Fruit fly (Drosophila melanogaster) whole organism, prepupa: ENCODE measurements around the gene Tlk.

Experiments
- Blimp-1 ChIP-seq: fragments of 200-800 bp; sonication (Bioruptor generic); optimal IDR thresholded peaks from 3 replicates; lab custom pipeline; 2017; ENCODE audit warnings: missing biosample characterization, missing genetic modification characterization, mild to moderate bottlenecking, moderate library complexity, missing genetic modification reagents
- CG11294 ChIP-seq: fragments of 200-800 bp; sonication (Bioruptor generic); IDR thresholded peaks from 2 replicates; pipeline ENCODE4 v1.3.6; 2022; ENCODE audit warnings: missing biosample characterization, missing genetic modification characterization
- CG11762 ChIP-seq: fragments of 200-800 bp; sonication (Bioruptor generic); optimal IDR thresholded peaks from 3 replicates; lab custom pipeline; 2016; ENCODE audit warnings: missing biosample characterization, missing genetic modification characterization; ENCODE audit not compliant: insufficient read depth
- CG11902 ChIP-seq: fragments of 200-800 bp; sonication (Bioruptor generic); optimal IDR thresholded peaks from 3 replicates; lab custom pipeline; 2016; ENCODE audit warnings: missing biosample characterization, missing genetic modification characterization
- CG15336 ChIP-seq: fragments of 200-800 bp; sonication (Bioruptor generic); IDR thresholded peaks from 2 replicates; pipeline ENCODE4 v1.3.6; 2022; ENCODE audit warnings: missing biosample characterization, missing genetic modification characterization
- CG1621 ChIP-seq: fragments of 200-800 bp; sonication (Bioruptor generic); optimal IDR thresholded peaks from 3 replicates; lab custom pipeline; 2018; ENCODE audit warnings: missing biosample characterization, mild to moderate bottlenecking, missing genetic modification characterization
- CG3032 ChIP-seq: fragments of 200-800 bp; optimal IDR thresholded peaks from 2 replicates; lab custom pipeline; 2019; ENCODE audit warnings: missing biosample characterization, mild to moderate bottlenecking, missing genetic modification characterization, moderate library complexity
- CG31627 ChIP-seq: fragments of 200-800 bp; sonication (Bioruptor generic); optimal IDR thresholded peaks from 3 replicates; lab custom pipeline; 2016; ENCODE audit warnings: missing biosample characterization, missing genetic modification characterization
- CG34406 ChIP-seq: fragments of 200-800 bp; sonication (Bioruptor generic); optimal IDR thresholded peaks from 3 replicates; lab custom pipeline; 2016; ENCODE audit warnings: missing biosample characterization, missing genetic modification characterization
- CG3919 ChIP-seq: fragments of 200-800 bp; sonication (Bioruptor generic); optimal IDR thresholded peaks from 3 replicates; lab custom pipeline; 2016; ENCODE audit warnings: missing biosample characterization, missing genetic modification characterization
- CG4318 ChIP-seq: fragments of 200-800 bp; sonication (Bioruptor generic); optimal IDR thresholded peaks from 3 replicates; lab custom pipeline; 2017; ENCODE audit warnings: missing biosample characterization, mild to moderate bottlenecking, missing genetic modification characterization
- CG6163 ChIP-seq: fragments of 200-800 bp; sonication (Bioruptor generic); IDR thresholded peaks from 3 replicates; pipeline ENCODE4 v1.3.6; 2022; ENCODE audit warnings: missing biosample characterization, missing genetic modification characterization
- CG6276 ChIP-seq: fragments of 200-800 bp; sonication (Bioruptor generic); optimal IDR thresholded peaks from 2 replicates; lab custom pipeline; 2017; ENCODE audit warnings: missing biosample characterization, mild to moderate bottlenecking, missing genetic modification characterization
- CG6792 ChIP-seq: fragments of 200-800 bp; sonication (Bioruptor generic); optimal IDR thresholded peaks from 3 replicates; lab custom pipeline; 2016; ENCODE audit warnings: missing biosample characterization, missing genetic modification characterization
- CG6808 ChIP-seq: fragments of 200-800 bp; sonication (Bioruptor generic); optimal IDR thresholded peaks from 3 replicates; lab custom pipeline; 2017; ENCODE audit warnings: missing biosample characterization, missing genetic modification characterization, mild to moderate bottlenecking, moderate library complexity, missing genetic modification reagents
- CG8119 ChIP-seq: fragments of 200-800 bp; sonication (Bioruptor generic); IDR thresholded peaks from 3 replicates; pipeline ENCODE4 v1.3.6; 2022; ENCODE audit warnings: missing biosample characterization, missing genetic modification characterization
- CG9139 ChIP-seq: fragments of 200-800 bp; sonication (Bioruptor generic); optimal IDR thresholded peaks from 3 replicates; lab custom pipeline; 2017; ENCODE audit warnings: missing biosample characterization, mild to moderate bottlenecking, missing genetic modification characterization
- Eip75B ChIP-seq: fragments of 200-800 bp; sonication (Bioruptor generic); optimal IDR thresholded peaks from 3 replicates; lab custom pipeline; 2016; ENCODE audit warnings: missing biosample characterization, missing genetic modification characterization
- Eip78C ChIP-seq: fragments of 200-800 bp; sonication (Bioruptor generic); peaks from one replicate; lab custom pipeline; 2016; ENCODE audit warnings: missing biosample characterization, missing genetic modification characterization
- Eip93F ChIP-seq: fragments of 200-800 bp; sonication (Bioruptor generic); optimal IDR thresholded peaks from 2 replicates; lab custom pipeline; 2016; ENCODE audit warnings: missing biosample characterization, mild to moderate bottlenecking, missing genetic modification characterization
- Ets21C ChIP-seq: fragments of 200-800 bp; sonication (Bioruptor generic); optimal IDR thresholded peaks from 3 replicates; lab custom pipeline; 2016; ENCODE audit warnings: missing biosample characterization, missing genetic modification characterization
- Ets96B ChIP-seq: fragments of 200-800 bp; optimal IDR thresholded peaks from 2 replicates; lab custom pipeline; 2019; ENCODE audit warnings: missing biosample characterization, mild to moderate bottlenecking, missing genetic modification characterization, moderate library complexity
- Gug ChIP-seq: fragments of 200-800 bp; sonication (Bioruptor generic); IDR thresholded peaks from 2 replicates; pipeline ENCODE4 v1.3.6; 2022; ENCODE audit warnings: missing biosample characterization, missing genetic modification characterization
- Lpt ChIP-seq: fragments of 200-800 bp; sonication (Bioruptor generic); optimal IDR thresholded peaks from 3 replicates; lab custom pipeline; 2016; ENCODE audit warnings: missing biosample characterization, missing genetic modification characterization
- Met ChIP-seq: fragments of 200-800 bp; sonication (Bioruptor generic); optimal IDR thresholded peaks from 3 replicates; lab custom pipeline; 2016; ENCODE audit warnings: missing biosample characterization, missing genetic modification characterization
- OdsH ChIP-seq: fragments of 200-800 bp; sonication (Bioruptor generic); optimal IDR thresholded peaks from 3 replicates; lab custom pipeline; 2016; ENCODE audit warnings: missing biosample characterization, missing genetic modification characterization
- Sox102F ChIP-seq: fragments of 200-800 bp; sonication (Bioruptor generic); optimal IDR thresholded peaks from 2 replicates; lab custom pipeline; 2016; ENCODE audit warnings: missing biosample characterization, mild to moderate bottlenecking, missing genetic modification characterization
- Sox15 ChIP-seq: fragments of 200-800 bp; sonication (Bioruptor generic); optimal IDR thresholded peaks from 3 replicates; lab custom pipeline; 2016; ENCODE audit warnings: missing biosample characterization, missing genetic modification characterization
- achi ChIP-seq: fragments of 200-800 bp; sonication (Bioruptor generic); optimal IDR thresholded peaks from 3 replicates; lab custom pipeline; 2016; ENCODE audit warnings: missing biosample characterization, missing genetic modification characterization
- acj6 ChIP-seq: fragments of 200-800 bp; sonication (Bioruptor generic); optimal IDR thresholded peaks from 3 replicates; lab custom pipeline; 2016; ENCODE audit warnings: missing biosample characterization, missing genetic modification characterization
- cyc ChIP-seq: fragments of 200-800 bp; sonication (Bioruptor generic); optimal IDR thresholded peaks from 3 replicates; lab custom pipeline; 2016; ENCODE audit warnings: missing biosample characterization, missing genetic modification characterization
- dac ChIP-seq: fragments of 200-800 bp; sonication (Bioruptor generic); optimal IDR thresholded peaks from 2 replicates; lab custom pipeline; 2017; ENCODE audit warnings: missing biosample characterization, mild to moderate bottlenecking, missing genetic modification characterization
- dsx ChIP-seq: fragments of 200-800 bp; optimal IDR thresholded peaks from 3 replicates; lab custom pipeline; 2019; ENCODE audit warnings: missing biosample characterization, mild to moderate bottlenecking, missing genetic modification characterization, moderate library complexity; ENCODE audit not compliant: poor library complexity, severe bottlenecking
- eg ChIP-seq: fragments of 200-800 bp; sonication (Bioruptor generic); IDR thresholded peaks from 3 replicates; pipeline ENCODE4 v1.3.6; 2022; ENCODE audit warnings: missing biosample characterization, missing genetic modification characterization
- esn ChIP-seq: fragments of 200-800 bp; sonication (Bioruptor generic); optimal IDR thresholded peaks from 2 replicates; lab custom pipeline; 2016; ENCODE audit warnings: missing biosample characterization, mild to moderate bottlenecking, missing genetic modification characterization, moderate library complexity
- fd59A ChIP-seq: fragments of 200-800 bp; sonication (Bioruptor generic); optimal IDR thresholded peaks from 2 replicates; lab custom pipeline; 2017; ENCODE audit warnings: missing biosample characterization, mild to moderate bottlenecking, missing genetic modification characterization, missing genetic modification reagents
- lz ChIP-seq: fragments of 200-800 bp; sonication (Bioruptor generic); optimal IDR thresholded peaks from 3 replicates; lab custom pipeline; 2016; ENCODE audit warnings: missing biosample characterization, missing genetic modification characterization
- net ChIP-seq: fragments of 200-800 bp; sonication (Bioruptor generic); optimal IDR thresholded peaks from 3 replicates; lab custom pipeline; 2016; ENCODE audit warnings: missing biosample characterization, missing genetic modification characterization
- pdm3 ChIP-seq: fragments of 200-800 bp; sonication (Bioruptor generic); optimal IDR thresholded peaks from 3 replicates; lab custom pipeline; 2016; ENCODE audit warnings: missing biosample characterization, missing genetic modification characterization
- salr ChIP-seq, 2 experiments: fragments of 200-800 bp; sonication (Bioruptor generic); optimal IDR thresholded peaks; 3 replicates each; lab custom pipeline; 2016 to 2018; ENCODE audit warnings: missing biosample characterization in 2 of 2, missing genetic modification characterization in 2 of 2, mild to moderate bottlenecking in 1 of 2
- spab ChIP-seq: fragments of 200-800 bp; sonication (Bioruptor generic); optimal IDR thresholded peaks from 2 replicates; lab custom pipeline; 2017; ENCODE audit warnings: missing biosample characterization, mild to moderate bottlenecking, missing genetic modification characterization, missing genetic modification reagents
- svp ChIP-seq: fragments of 200-800 bp; sonication (Bioruptor generic); peaks from one replicate; lab custom pipeline; 2016; ENCODE audit warnings: missing biosample characterization, missing genetic modification characterization
- topi ChIP-seq: fragments of 200-800 bp; sonication (Bioruptor generic); optimal IDR thresholded peaks from 3 replicates; lab custom pipeline; 2016; ENCODE audit warnings: missing biosample characterization, missing genetic modification characterization
- vri ChIP-seq: fragments of 200-800 bp; sonication (Bioruptor generic); optimal IDR thresholded peaks from 3 replicates; lab custom pipeline; 2016; ENCODE audit warnings: missing biosample characterization, mild to moderate bottlenecking, missing genetic modification characterization

The Tlk gene

DNA sequence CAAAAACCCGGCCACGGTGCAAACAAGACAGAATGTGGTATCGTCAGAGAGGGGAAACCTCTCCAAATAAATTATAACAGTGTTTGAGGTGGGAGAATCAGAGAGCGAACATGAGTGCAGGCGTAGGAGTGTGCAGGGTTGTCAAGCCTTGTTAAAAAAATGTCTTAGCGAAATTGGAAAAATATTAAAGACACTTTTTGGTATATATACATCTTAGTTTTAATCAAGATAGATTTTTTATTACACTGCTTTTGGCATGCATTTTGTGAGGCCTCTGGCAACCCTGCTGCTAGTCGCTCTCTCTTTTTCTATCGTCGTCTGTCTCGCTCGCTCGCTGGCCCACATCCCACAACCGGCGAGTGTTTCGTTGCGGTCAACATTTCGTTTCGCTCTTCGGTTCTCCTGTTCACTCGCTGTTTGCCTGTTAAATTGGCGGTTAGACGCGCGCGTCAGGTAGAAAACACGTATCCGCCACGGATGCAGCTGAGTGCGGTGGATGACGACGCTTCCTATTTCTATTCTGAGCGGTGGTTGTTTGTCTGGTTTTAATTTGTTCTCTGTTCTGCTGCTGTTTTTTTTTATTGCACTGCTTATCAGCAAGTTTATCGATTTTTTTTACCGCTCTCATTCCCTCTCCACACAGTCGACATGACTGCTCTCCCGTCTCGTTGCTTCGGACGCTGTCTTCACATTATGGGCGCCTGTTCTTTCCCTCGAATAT, 22.4 kb downstream of the Tlk start (continued):
- TF ChIP-seq Ets96B (tag; lab: Kevin White, UChicago) (peak; percentile 97), Met (GFP tag; lab: Kevin White, UChicago) (peak; percentile 99), Ets21C (GFP tag; lab: Kevin White, UChicago) (peak; percentile 98), CG11294 (peak; percentile 99), CG3032 (tag; lab: Kevin White, UChicago) (peak; percentile 98), lz (peak; percentile 99), CG11762 (GFP tag; lab: Kevin White, UChicago) (peak; percentile 99), CG31627 (GFP tag; lab: Kevin White, UChicago) (peak; percentile 99), Gug (GFP tag; lab: Robert Waterston, UW) (peak; percentile 99), dac (GFP tag; lab: Kevin White, UChicago) (peak; percentile 97), svp (peak; percentile 100), net (peak; percentile 99), Sox15 (peak; percentile 99), esn (GFP tag; lab: Kevin White, UChicago) (peak; percentile 99), CG4318 (peak; percentile 97), CG1621 (tag; lab: Kevin White, UChicago) (peak; percentile 98), fd59A (GFP tag; lab: Kevin White, UChicago) (peak; percentile 99), CG15336 (GFP tag; lab: Robert Waterston, UW) (peak; percentile 99), OdsH (GFP tag; lab: Kevin White, UChicago) (peak; percentile 99), CG6808 (GFP tag; lab: Kevin White, UChicago) (peak; percentile 98), acj6 (GFP tag; lab: Kevin White, UChicago) (peak; percentile 99), spab (peak; percentile 98), CG11902 (GFP tag; lab: Kevin White, UChicago) (peak; percentile 99), vri (peak; percentile 99), CG8119 (GFP tag; lab: Robert Waterston, UW) (peak; percentile 99), CG6163 (GFP tag; lab: Robert Waterston, UW) (peak; percentile 100), dsx (GFP tag; lab: Kevin White, UChicago) (peak; percentile 95), Sox102F (peak; percentile 98)

DNA sequence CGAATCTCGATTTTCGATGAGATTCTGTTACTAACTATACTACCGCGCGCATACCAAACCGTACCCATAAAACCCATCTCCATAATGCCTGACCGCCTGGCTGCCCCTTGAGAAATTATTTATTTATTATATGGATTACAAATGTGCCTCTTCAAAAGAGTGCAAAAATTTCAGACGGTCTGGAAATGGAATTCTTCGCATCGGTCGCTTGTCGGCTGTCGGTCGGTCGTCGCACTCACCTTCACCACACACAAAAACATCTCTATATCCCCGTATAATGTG, 22.9 kb downstream of the Tlk start:
- TF ChIP-seq vri (no peak), Eip93F (GFP tag; lab: Kevin White, UChicago) (peak; percentile 77), CG34406 (GFP tag; lab: Kevin White, UChicago) (no peak), acj6 (GFP tag; lab: Kevin White, UChicago) (no peak)

DNA sequence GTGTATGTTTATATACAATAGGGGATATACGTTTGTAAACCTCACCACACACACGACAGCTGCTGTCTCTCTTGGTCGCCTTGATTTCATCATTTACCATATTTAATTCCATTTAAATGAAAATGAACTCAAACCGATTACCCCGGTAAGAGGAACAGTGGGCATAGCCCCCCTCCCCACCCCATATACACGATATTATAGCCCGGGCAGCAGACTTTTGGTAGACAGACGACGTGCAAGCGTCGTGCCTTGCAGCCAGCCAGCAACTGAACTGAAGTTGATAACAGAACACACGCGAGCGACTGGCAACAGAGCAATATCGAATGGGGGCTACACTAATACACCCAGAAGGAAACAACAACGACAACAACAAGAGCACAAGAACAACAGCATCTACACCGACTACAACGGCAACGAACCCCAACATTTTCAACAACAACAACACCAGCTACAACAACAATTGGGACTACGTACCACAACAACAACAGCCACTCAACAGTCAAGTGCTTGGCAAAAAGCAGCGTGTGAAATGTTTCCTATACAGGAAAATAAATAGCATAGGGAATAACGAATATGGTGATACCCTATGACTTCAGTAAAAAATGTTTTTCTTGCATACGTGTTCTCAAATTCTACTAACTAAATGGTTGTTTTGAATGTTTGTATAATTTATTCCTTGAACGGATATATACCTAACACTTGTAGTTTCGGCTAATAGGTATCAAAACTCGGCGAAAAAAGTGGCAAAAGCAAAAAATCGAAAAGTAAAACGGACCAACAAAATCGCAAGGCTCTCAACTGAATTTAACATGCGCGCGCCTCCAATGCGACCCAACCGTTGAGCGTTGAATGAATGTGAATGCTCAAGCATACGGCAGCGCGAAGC, 23.4 kb downstream of the Tlk start:
- TF ChIP-seq CG15336 (GFP tag; lab: Robert Waterston, UW) (peak; percentile 93), svp (peak; percentile 91), CG6792 (GFP tag; lab: Kevin White, UChicago) (peak; percentile 84), Eip78C (GFP tag; lab: Kevin White, UChicago) (peak; percentile 98), CG9139 (GFP tag; lab: Kevin White, UChicago) (peak; percentile 73), eg (GFP tag; lab: Robert Waterston, UW) (peak; percentile 93), Eip75B (GFP tag; lab: Kevin White, UChicago) (peak; percentile 84), CG1621 (tag; lab: Kevin White, UChicago) (peak; percentile 85), OdsH (GFP tag; lab: Kevin White, UChicago) (peak; percentile 89), topi (peak; percentile 93), dac (GFP tag; lab: Kevin White, UChicago) (peak; percentile 78), CG31627 (GFP tag; lab: Kevin White, UChicago) (peak; percentile 92), CG6276 (peak; percentile 85), salr (GFP tag; optimal IDR thresholded peaks at IDR 0.05; lab: Kevin White, UChicago) (peak; percentile 60 to 69), CG11762 (GFP tag; lab: Kevin White, UChicago) (peak; percentile 75), Lpt (GFP tag; lab: Kevin White, UChicago) (peak; percentile 65), spab (peak; percentile 80), CG11902 (GFP tag; lab: Kevin White, UChicago) (peak; percentile 82), CG3919 (GFP tag; lab: Kevin White, UChicago) (peak; percentile 83), Blimp-1 (peak; percentile 43), Met (GFP tag; lab: Kevin White, UChicago) (peak; percentile 93), acj6 (GFP tag; lab: Kevin White, UChicago) (peak; percentile 89), Eip93F (GFP tag; lab: Kevin White, UChicago) (peak; percentile 19), pdm3 (GFP tag; lab: Kevin White, UChicago) (peak; percentile 92), achi (GFP tag; lab: Kevin White, UChicago) (peak; percentile 90), cyc (GFP tag; lab: Kevin White, UChicago) (peak; percentile 91)
